Worm (Caenorhabditis elegans): ENCODE measurements around the gene tbce-1.

Gene tbce-1

DNA sequence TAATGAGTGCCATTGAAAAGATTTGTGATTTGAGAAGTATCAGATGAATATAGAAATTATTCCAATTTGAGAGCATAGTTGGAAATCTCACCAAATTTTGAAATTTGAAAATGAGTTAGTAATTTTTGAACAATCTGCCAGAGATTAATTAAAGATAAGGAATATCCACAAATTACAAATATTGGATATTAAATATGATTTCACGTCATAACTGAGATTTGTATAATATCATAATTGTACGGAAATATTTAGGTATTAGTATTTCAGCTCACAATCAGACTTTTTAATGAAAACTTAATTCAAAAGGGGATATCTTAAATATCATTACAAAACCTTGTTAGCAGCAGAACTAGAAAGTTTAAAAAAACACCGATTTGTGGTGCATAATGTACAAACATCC is 34.6 kb upstream of the tbce-1 start, which contains the start of gene K07H8.7:
Gene K07H8.7 (minus strand): TSS at position 101 of the 400 bp plus-strand sequence.
- no peak for TF ChIP-seq nhr-43 (tag; optimal IDR thresholded peaks at IDR 0.05; ENCODE audit: poor library complexity, severe bottlenecking)
- no peak for TF ChIP-seq unc-62 (GFP tag; optimal IDR thresholded peaks at IDR 0.05)
- TF ChIP-seq aly-2 (tag; optimal IDR thresholded peaks at IDR 0.05), result no peak
- no peak for TF ChIP-seq nhr-11 (tag; optimal IDR thresholded peaks at IDR 0.05)
- no peak for TF ChIP-seq fkh-2 (tag; optimal IDR thresholded peaks at IDR 0.05)
- TF ChIP-seq nhr-23 (tag; optimal IDR thresholded peaks at IDR 0.05), result no peak
- TF ChIP-seq egl-27 (tag; optimal IDR thresholded peaks at IDR 0.05), result no peak
- no peak for TF ChIP-seq elt-2 (tag; optimal IDR thresholded peaks at IDR 0.05)
- TF ChIP-seq pqm-1 (tag; optimal IDR thresholded peaks at IDR 0.05), result no peak
- no peak for TF ChIP-seq egl-5 (tag; optimal IDR thresholded peaks at IDR 0.05)
- no peak for TF ChIP-seq lin-39 (tag; optimal IDR thresholded peaks at IDR 0.05)
- no peak for TF ChIP-seq ceh-16 (tag; optimal IDR thresholded peaks at IDR 0.05)
- no peak for TF ChIP-seq snpc-4 (tag; optimal IDR thresholded peaks at IDR 0.05)
- TF ChIP-seq jun-1 (tag; optimal IDR thresholded peaks at IDR 0.05), result no peak
- no peak for TF ChIP-seq ceh-28 (tag; optimal IDR thresholded peaks at IDR 0.05)
- no peak for TF ChIP-seq pha-4 (tag; optimal IDR thresholded peaks at IDR 0.05)

ce11 chrIV:8260848-8261638 is 33.4 kb upstream of the tbce-1 start, which contains the start of gene vit-6:
TSS of gene vit-6 (plus strand) at chrIV:8261157.
- TF ChIP-seq ZK546.5 (tag; optimal IDR thresholded peaks at IDR 0.05), result no peak
- no peak for TF ChIP-seq nhr-76 (tag; optimal IDR thresholded peaks at IDR 0.05)
- TF ChIP-seq ceh-28 (tag; optimal IDR thresholded peaks at IDR 0.05), result no peak
- no peak for TF ChIP-seq ztf-4 (tag; optimal IDR thresholded peaks at IDR 0.05)
- no peak for TF ChIP-seq sea-2 (GFP tag; optimal IDR thresholded peaks at IDR 0.05)
- TF ChIP-seq nhr-43 (tag; optimal IDR thresholded peaks at IDR 0.05; ENCODE audit: poor library complexity, severe bottlenecking), result no peak
- no peak for TF ChIP-seq nhr-237 (tag; optimal IDR thresholded peaks at IDR 0.05)

- no peak for TF ChIP-seq unc-39 (tag; optimal IDR thresholded peaks at IDR 0.05)
- TF ChIP-seq egl-5 (tag; optimal IDR thresholded peaks at IDR 0.05), result no peak
- TF ChIP-seq nhr-12 (tag; optimal IDR thresholded peaks at IDR 0.05), result no peak
- no peak for TF ChIP-seq fkh-2 (tag; optimal IDR thresholded peaks at IDR 0.05)
- no peak for TF ChIP-seq snpc-4 (tag; optimal IDR thresholded peaks at IDR 0.05)
- TF ChIP-seq fos-1 (tag; optimal IDR thresholded peaks at IDR 0.05), result no peak
- no peak for TF ChIP-seq nhr-25 (tag; optimal IDR thresholded peaks at IDR 0.05)
- no peak for TF ChIP-seq ceh-16 (tag; optimal IDR thresholded peaks at IDR 0.05)
- TF ChIP-seq nhr-23 (tag; optimal IDR thresholded peaks at IDR 0.05), result no peak
- no peak for TF ChIP-seq R02D3.7 (tag; optimal IDR thresholded peaks at IDR 0.05)
- TF ChIP-seq elt-1 (tag; optimal IDR thresholded peaks at IDR 0.05), result no peak
- no peak for TF ChIP-seq ZK546.5 (tag; optimal IDR thresholded peaks at IDR 0.05)
- TF ChIP-seq skn-1 (tag; optimal IDR thresholded peaks at IDR 0.05), result no peak
- no peak for TF ChIP-seq ceh-9 (tag; optimal IDR thresholded peaks at IDR 0.05)
- no peak for TF ChIP-seq tbx-2 (tag; optimal IDR thresholded peaks at IDR 0.05)
- no peak for TF ChIP-seq nhr-28 (tag; optimal IDR thresholded peaks at IDR 0.05)
- TF ChIP-seq pqm-1 (tag; optimal IDR thresholded peaks at IDR 0.05), result no peak
- no peak for TF ChIP-seq nhr-43 (tag; optimal IDR thresholded peaks at IDR 0.05; ENCODE audit: poor library complexity, severe bottlenecking)
- no peak for TF ChIP-seq hmg-11 (tag; optimal IDR thresholded peaks at IDR 0.05)
- TF ChIP-seq ceh-82 (tag; optimal IDR thresholded peaks at IDR 0.05), result no peak
Measured at ce11 chrIV:8262671-8263070, 31.8 kb upstream of the tbce-1 start.

DNA sequence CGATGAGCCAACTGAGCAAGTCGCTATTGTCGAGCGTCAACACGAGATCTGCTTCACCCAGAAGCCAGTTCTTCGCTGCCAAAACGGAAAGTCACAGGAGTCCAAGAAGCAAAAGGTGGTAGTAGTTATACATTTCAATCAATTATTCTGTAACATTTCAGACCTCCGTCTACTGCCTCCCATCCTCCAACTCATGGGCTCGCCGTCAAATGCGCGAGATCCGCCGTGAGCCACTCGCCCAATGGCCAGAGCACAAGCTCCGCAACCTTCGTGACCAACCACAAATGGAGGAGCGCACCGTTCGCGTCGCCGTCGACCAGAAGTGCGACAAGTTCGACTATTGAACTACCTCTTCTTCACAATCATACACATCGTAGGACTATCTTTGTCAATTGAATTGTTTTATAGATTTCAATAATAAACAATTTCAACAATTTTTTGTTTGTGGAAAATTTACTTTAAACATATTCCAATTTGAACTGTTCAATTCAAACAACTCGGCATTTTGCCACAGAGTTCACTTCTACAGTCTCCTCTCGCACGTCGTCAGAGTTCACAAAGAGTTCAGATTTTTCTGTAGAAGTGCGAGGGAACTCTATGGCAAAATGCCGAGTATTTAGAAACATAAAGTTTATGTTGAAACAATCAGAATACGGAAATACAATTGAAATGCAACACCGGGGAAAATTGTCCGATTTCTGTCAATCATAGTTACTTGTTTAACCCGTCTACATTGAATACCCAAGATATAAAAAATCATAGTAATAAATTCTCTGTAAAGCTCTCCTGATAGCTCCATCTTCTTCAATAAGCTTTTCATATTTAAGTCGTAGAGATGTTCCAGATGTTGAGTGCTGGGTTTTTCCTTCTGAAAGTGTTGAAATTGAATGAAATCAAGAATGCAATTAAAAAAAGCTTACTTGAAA is 28.2 kb upstream of the tbce-1 start:
- TF ChIP-seq nhr-67 (tag; optimal IDR thresholded peaks at IDR 0.05) (no peak), egl-27 (tag; optimal IDR thresholded peaks at IDR 0.05) (no peak), ztf-4 (tag; optimal IDR thresholded peaks at IDR 0.05) (no peak), mml-1 (tag; optimal IDR thresholded peaks at IDR 0.05) (no peak)
